Fruit fly (Drosophila melanogaster): ENCODE results near the gene mrt.

Gene mrt

dm6 chr3R:27274533-27275447 lies 7.7 kb downstream of the mrt start, which contains the start of gene CG5938 (continued):
- TF ChIP-seq CG10565 (GFP tag; optimal IDR thresholded peaks at IDR 0.05) = no peak
- peak; percentile 30; the same call in 1 of the 3 replicates for TF ChIP-seq CG34422 (GFP tag; IDR thresholded peaks at IDR 0.05)
- TF ChIP-seq CG3163 (GFP tag; optimal IDR thresholded peaks at IDR 0.05) = no peak
- no peak for TF ChIP-seq CG6175 (GFP tag; IDR thresholded peaks at IDR 0.05)
- peak; percentile 18 for TF ChIP-seq CG7839 (tag; optimal IDR thresholded peaks at IDR 0.05)
- TF ChIP-seq Hsf (GFP tag; optimal IDR thresholded peaks at IDR 0.05) = no peak
- TF ChIP-seq dpn (GFP tag; optimal IDR thresholded peaks at IDR 0.05) = peak in 1 of 2 experiments; percentile 42
- TF ChIP-seq CG9437 (GFP tag; optimal IDR thresholded peaks at IDR 0.05) = peak; percentile 52
- TF ChIP-seq ro (GFP tag; IDR thresholded peaks at IDR 0.05) = no peak
- no peak for TF ChIP-seq CG9876 (GFP tag; optimal IDR thresholded peaks at IDR 0.05)
- TF ChIP-seq ham (GFP tag; IDR thresholded peaks at IDR 0.05) = no peak
- TF ChIP-seq CG1602 (GFP tag; optimal IDR thresholded peaks at IDR 0.05) = peak; percentile 18
- TF ChIP-seq dan (GFP tag; IDR thresholded peaks at IDR 0.05) = no peak
- no peak for TF ChIP-seq CG14965 (GFP tag; optimal IDR thresholded peaks at IDR 0.05; ENCODE audit: borderline replicate concordance)
- TF ChIP-seq twi (tag; optimal IDR thresholded peaks at IDR 0.05) = peak; percentile 17
- TF ChIP-seq phol (tag; optimal IDR thresholded peaks at IDR 0.05) = peak; percentile 38
- TF ChIP-seq CG13123 (GFP tag; optimal IDR thresholded peaks at IDR 0.05) = no peak
- peak; percentile 48 for TF ChIP-seq CG15269 (tag; optimal IDR thresholded peaks at IDR 0.05)
- TF ChIP-seq CG2889 (GFP tag; IDR thresholded peaks at IDR 0.05) = no peak
- TF ChIP-seq fu2 (GFP tag; optimal IDR thresholded peaks at IDR 0.05) = no peak
- peak; percentile 23 for TF ChIP-seq CG18764 (GFP tag; optimal IDR thresholded peaks at IDR 0.05)
- TF ChIP-seq psq (GFP tag; optimal IDR thresholded peaks at IDR 0.05) = no peak
- TF ChIP-seq Opbp (GFP tag; IDR thresholded peaks at IDR 0.05; ENCODE audit: partially characterized antibody) = no peak
- peak; percentile 39 for TF ChIP-seq CG2116 (GFP tag; optimal IDR thresholded peaks at IDR 0.05)
- TF ChIP-seq CG33213 (GFP tag; optimal IDR thresholded peaks at IDR 0.05) = no peak
- peak; percentile 4 for TF ChIP-seq CG4854 (GFP tag; optimal IDR thresholded peaks at IDR 0.05)
- peak; percentile 2 for TF ChIP-seq nerfin-1 (tag; optimal IDR thresholded peaks at IDR 0.05)
- no peak for TF ChIP-seq ems (GFP tag; optimal IDR thresholded peaks at IDR 0.05)
- TF ChIP-seq D19B (GFP tag; optimal IDR thresholded peaks at IDR 0.05) = no peak
- no peak for TF ChIP-seq gsb-n (tag; optimal IDR thresholded peaks at IDR 0.05)
- no peak for TF ChIP-seq CG1233 (GFP tag; optimal IDR thresholded peaks at IDR 0.05)
- TF ChIP-seq Ada2b (GFP tag; IDR thresholded peaks at IDR 0.05) = peak; percentile 6; the same call in 1 of the 2 replicates
- no peak for TF ChIP-seq Sry-δ (GFP tag; optimal IDR thresholded peaks at IDR 0.05)
- no peak for TF ChIP-seq amos (GFP tag; IDR thresholded peaks at IDR 0.05; ENCODE audit: partially characterized antibody)
- peak; percentile 85 for TF ChIP-seq sr (GFP tag; IDR thresholded peaks at IDR 0.05)
- TF ChIP-seq eyg (GFP tag; optimal IDR thresholded peaks at IDR 0.05) = no peak
- TF ChIP-seq CG6765 (GFP tag; optimal IDR thresholded peaks at IDR 0.05) = no peak
- no peak for TF ChIP-seq C15 (GFP tag; IDR thresholded peaks at IDR 0.05)
- peak; percentile 50 for TF ChIP-seq CG11504 (tag; optimal IDR thresholded peaks at IDR 0.05)
- peak; percentile 25 for TF ChIP-seq Abd-B (GFP tag; optimal IDR thresholded peaks at IDR 0.05)
- no peak for TF ChIP-seq trh (GFP tag; optimal IDR thresholded peaks at IDR 0.05)
- TF ChIP-seq CG3995 (GFP tag; optimal IDR thresholded peaks at IDR 0.05) = peak; percentile 22
- no peak for TF ChIP-seq prd (optimal IDR thresholded peaks at IDR 0.05)
- TF ChIP-seq prd (GFP tag; IDR thresholded peaks at IDR 0.05) = peak; percentile 50; the same call in 1 of the 3 replicates
- TF ChIP-seq CG4424 (GFP tag; optimal IDR thresholded peaks at IDR 0.05) = peak; percentile 38
- peak; percentile 35 for TF ChIP-seq Deaf1 (tag; optimal IDR thresholded peaks at IDR 0.05)
- TF ChIP-seq B-H2 (GFP tag; optimal IDR thresholded peaks at IDR 0.05) = peak; percentile 46
- TF ChIP-seq Mes4 (GFP tag; optimal IDR thresholded peaks at IDR 0.05) = no peak
- TF ChIP-seq CG18476 (GFP tag; optimal IDR thresholded peaks at IDR 0.05) = peak; percentile 19
- TF ChIP-seq CG3281 (GFP tag; optimal IDR thresholded peaks at IDR 0.05) = peak; percentile 30
